Fruit fly (Drosophila melanogaster) Kc167 (cell line): ENCODE measurements around the gene nonA-l.

Source experiments
- Myc ChIP-seq: fragments of >200 bp; optimal IDR thresholded peaks from 2 replicates; lab custom pipeline; 2017; ENCODE audit warnings: missing external identifiers
- Sin3A ChIP-seq: fragments of >200 bp; optimal IDR thresholded peaks from 2 replicates; lab custom pipeline; 2018; ENCODE audit warnings: missing external identifiers
- h ChIP-seq: fragments of >200 bp; optimal IDR thresholded peaks from 3 replicates; lab custom pipeline; 2018; ENCODE audit warnings: missing external identifiers
- insv ChIP-seq: fragments of >200 bp; optimal IDR thresholded peaks from 3 replicates; lab custom pipeline; 2018; ENCODE audit warnings: missing external identifiers
- psq ChIP-seq: fragments of >200 bp; optimal IDR thresholded peaks from 2 replicates; lab custom pipeline; 2017; ENCODE audit warnings: missing external identifiers
- ttk ChIP-seq: sonication (Bioruptor generic); optimal IDR thresholded peaks from 2 replicates; lab custom pipeline; 2017; ENCODE audit warnings: missing external identifiers

- TF ChIP-seq Myc (lab: Kevin White, UChicago): no peak
- TF ChIP-seq h (lab: Kevin White, UChicago): no peak
- no peak for TF ChIP-seq psq (lab: Kevin White, UChicago)
- no peak for TF ChIP-seq Sin3A (lab: Kevin White, UChicago)
- no peak for TF ChIP-seq ttk (lab: Kevin White, UChicago)
- no peak for TF ChIP-seq insv
These were observed 39.3 kb upstream of the nonA-l start for dm6 chr3R:16600735-16601134.
